Fruit fly (Drosophila melanogaster) whole organism, embryonic: ENCODE results near the gene CG10019.

Experiments
- Aef1 ChIP-seq: fragments of 200-800 bp; sonication (Bioruptor generic); IDR thresholded peaks from 3 replicates; pipeline ENCODE4 v1.3.6; 2022; ENCODE audit warnings: missing biosample characterization, missing genetic modification characterization
- CG4424 ChIP-seq: fragments of 200-800 bp; sonication (Bioruptor generic); optimal IDR thresholded peaks from 3 replicates; lab custom pipeline; 2016; ENCODE audit warnings: missing biosample characterization, missing genetic modification characterization
- HLH4C ChIP-seq: fragments of 200-800 bp; sonication (Bioruptor generic); IDR thresholded peaks from 3 replicates; pipeline ENCODE4 v1.3.6; 2022; ENCODE audit warnings: missing biosample characterization, missing genetic modification characterization; ENCODE audit not compliant: partially characterized antibody
- HmgD ChIP-seq: fragments of 200-800 bp; sonication (Bioruptor generic); optimal IDR thresholded peaks from 3 replicates; lab custom pipeline; 2016; ENCODE audit warnings: missing biosample characterization, missing genetic modification characterization
- HmgZ ChIP-seq: fragments of 200-800 bp; sonication (Bioruptor generic); optimal IDR thresholded peaks from 2 replicates; lab custom pipeline; 2018; ENCODE audit warnings: missing biosample characterization, mild to moderate bottlenecking, missing genetic modification characterization
- YL-1 ChIP-seq: fragments of 200-800 bp; sonication (Bioruptor generic); optimal IDR thresholded peaks from 3 replicates; lab custom pipeline; 2017; ENCODE audit warnings: missing biosample characterization, mild to moderate bottlenecking, missing genetic modification characterization
- zen2 ChIP-seq: fragments of 200-800 bp; sonication (Bioruptor generic); IDR thresholded peaks from 3 replicates; pipeline ENCODE4 v1.3.6; 2022; ENCODE audit warnings: missing biosample characterization, missing genetic modification characterization; ENCODE audit not compliant: partially characterized antibody

dm6 chr2L:3713545-3714156, 16.6 kb upstream of the CG10019 start:
- TF ChIP-seq HmgZ (tag; lab: Kevin White, UChicago) (no peak), CG4424 (no peak), HLH4C (GFP tag; lab: Robert Waterston, UW) (no peak), HmgD (GFP tag; lab: Kevin White, UChicago) (no peak), YL-1 (GFP tag; lab: Kevin White, UChicago) (no peak), Aef1 (GFP tag; lab: Robert Waterston, UW) (no peak), zen2 (GFP tag; lab: Robert Waterston, UW) (no peak)
